Worm (Caenorhabditis elegans) whole organism, L2 larva: ENCODE data around the gene cwf-19L2.

Experiments used
- F13H6.1 ChIP-seq: sonication (generic microtip); optimal IDR thresholded peaks from 2 replicates; lab custom pipeline; 2016; ENCODE audit warnings: missing genetic modification characterization, missing compliant biosample characterization
- ZK546.5 ChIP-seq: sonication (generic microtip); optimal IDR thresholded peaks from 2 replicates; lab custom pipeline; 2017; ENCODE audit warnings: missing biosample characterization, missing genetic modification characterization
- ama-1 ChIP-seq: fragments of 150-350 bp; optimal IDR thresholded peaks from 2 replicates; lab custom pipeline; 2018; ENCODE audit warnings: inconsistent platforms
- fos-1 ChIP-seq: fragments of 150-350 bp; optimal IDR thresholded peaks from 2 replicates; lab custom pipeline; 2014; ENCODE audit warnings: missing biosample characterization, missing genetic modification characterization
- nhr-12 ChIP-seq: fragments of 150-350 bp; optimal IDR thresholded peaks from 2 replicates; lab custom pipeline; 2014; ENCODE audit warnings: missing biosample characterization, missing genetic modification characterization
- nhr-23 ChIP-seq: fragments of 150-350 bp; optimal IDR thresholded peaks from 2 replicates; lab custom pipeline; 2014; ENCODE audit warnings: missing biosample characterization, missing genetic modification reagents, missing genetic modification characterization
- snpc-4 ChIP-seq: fragments of 150-350 bp; optimal IDR thresholded peaks from 2 replicates; lab custom pipeline; 2014; ENCODE audit warnings: missing biosample characterization, missing genetic modification characterization
- zag-1 ChIP-seq: fragments of 150-350 bp; optimal IDR thresholded peaks from 2 replicates; lab custom pipeline; 2014; ENCODE audit warnings: missing biosample characterization, missing genetic modification characterization

- TF ChIP-seq nhr-12 (no peak), ama-1 (lab: Kevin White, UChicago) (no peak), zag-1 (tag; lab: Kevin White, UChicago) (no peak), fos-1 (tag; lab: Kevin White, UChicago) (no peak), ZK546.5 (tag; lab: Kevin White, UChicago) (no peak), F13H6.1 (peak; percentile 0), nhr-23 (tag; lab: Kevin White, UChicago) (no peak), snpc-4 (no peak)
Measured at ce11 chrIII:7357356-7357755, 63.9 kb downstream of the cwf-19L2 start, which contains the start of gene F08F8.10.
